Fruit fly (Drosophila melanogaster): ENCODE results near the gene Reph.

Gene Reph

dm6 chr2L:3852120-3852519, 48.8 kb downstream of the Reph start:
- peak; percentile 42 for TF ChIP-seq Oli (tag; optimal IDR thresholded peaks at IDR 0.05)
- no peak for TF ChIP-seq trh (GFP tag; optimal IDR thresholded peaks at IDR 0.05)
- TF ChIP-seq CG2712 (tag; optimal IDR thresholded peaks at IDR 0.05), result peak; percentile 76
- TF ChIP-seq nerfin-1 (tag; optimal IDR thresholded peaks at IDR 0.05), result peak; percentile 42
- no peak for TF ChIP-seq HLH3B (GFP tag; IDR thresholded peaks at IDR 0.05)
- TF ChIP-seq Pdp1 (GFP tag; optimal IDR thresholded peaks at IDR 0.05), result peak in 1 of 2 experiments; percentile 25
- peak; percentile 9 for TF ChIP-seq CG13775 (GFP tag; optimal IDR thresholded peaks at IDR 0.05)
- peak; percentile 82 for TF ChIP-seq dmrt11E (tag; optimal IDR thresholded peaks at IDR 0.05)
- TF ChIP-seq vvl (GFP tag; IDR thresholded peaks at IDR 0.05), result peak; percentile 64
- peak; percentile 64 for TF ChIP-seq zf30C (GFP tag; optimal IDR thresholded peaks at IDR 0.05)
- peak; percentile 56 for TF ChIP-seq pnt (GFP tag; optimal IDR thresholded peaks at IDR 0.05)
- no peak for TF ChIP-seq D (optimal IDR thresholded peaks at IDR 0.05)
- peak; percentile 61 for TF ChIP-seq D (GFP tag; optimal IDR thresholded peaks at IDR 0.05)
- peak; percentile 44 for TF ChIP-seq CG3407 (GFP tag; optimal IDR thresholded peaks at IDR 0.05)
- TF ChIP-seq CG2199 (GFP tag; IDR thresholded peaks at IDR 0.05), result no peak
- TF ChIP-seq Sox100B (GFP tag; optimal IDR thresholded peaks at IDR 0.05), result peak; percentile 2
- TF ChIP-seq Blimp-1 (GFP tag; optimal IDR thresholded peaks at IDR 0.05), result peak; percentile 68
- no peak; the same call in 1 of the 2 replicates for TF ChIP-seq ranshi (GFP tag; IDR thresholded peaks at IDR 0.05)
- TF ChIP-seq CG12391 (tag; optimal IDR thresholded peaks at IDR 0.05), result peak; percentile 58
- TF ChIP-seq CG7271 (tag; optimal IDR thresholded peaks at IDR 0.05), result no peak
- TF ChIP-seq chm (GFP tag; IDR thresholded peaks at IDR 0.05), result peak; percentile 66; the same call in 1 of the 2 replicates
- TF ChIP-seq CG10267 (tag; optimal IDR thresholded peaks at IDR 0.05), result peak; percentile 62
- peak; percentile 41 for TF ChIP-seq dmrt99B (tag; optimal IDR thresholded peaks at IDR 0.05)
- no peak for TF ChIP-seq E2f2 (GFP tag; IDR thresholded peaks at IDR 0.05)
- no peak for TF ChIP-seq Usf (GFP tag; optimal IDR thresholded peaks at IDR 0.05)
- peak; percentile 59 for TF ChIP-seq gem (tag; optimal IDR thresholded peaks at IDR 0.05)
- peak; percentile 70 for TF ChIP-seq Xrp1 (GFP tag; IDR thresholded peaks at IDR 0.05)
- TF ChIP-seq CoRest (tag; optimal IDR thresholded peaks at IDR 0.05), result peak; percentile 40
- TF ChIP-seq CG31441 (GFP tag; IDR thresholded peaks at IDR 0.05), result peak; percentile 53; the same call in 1 of the 2 replicates
- TF ChIP-seq CG10959 (GFP tag; IDR thresholded peaks at IDR 0.05), result peak; percentile 43; the same call in 1 of the 2 replicates
- peak; percentile 68 for TF ChIP-seq CG17829 (tag; optimal IDR thresholded peaks at IDR 0.05)
- TF ChIP-seq CG4820 (GFP tag; optimal IDR thresholded peaks at IDR 0.05), result peak; percentile 60
- peak; percentile 26 for TF ChIP-seq CG12219 (GFP tag; optimal IDR thresholded peaks at IDR 0.05)
- 0 out of 2 replicates have a peak, but pooled peaks have one; percentile 13 for TF ChIP-seq CG1024 (GFP tag; IDR thresholded peaks at IDR 0.05)
- peak; percentile 14 for TF ChIP-seq jumu (GFP tag; optimal IDR thresholded peaks at IDR 0.05)
- no peak for TF ChIP-seq prd (optimal IDR thresholded peaks at IDR 0.05)
- TF ChIP-seq prd (GFP tag; IDR thresholded peaks at IDR 0.05), result peak; percentile 84; the same call in 2 of the 3 replicates
- TF ChIP-seq tin (GFP tag; optimal IDR thresholded peaks at IDR 0.05), result peak; percentile 63
- no peak for TF ChIP-seq Dip3 (GFP tag; optimal IDR thresholded peaks at IDR 0.05)
- TF ChIP-seq chn (GFP tag; optimal IDR thresholded peaks at IDR 0.05), result peak; percentile 20
- peak; percentile 24 for TF ChIP-seq Chrac-16 (GFP tag; optimal IDR thresholded peaks at IDR 0.05)
- peak; percentile 50; the same call in 1 of the 3 replicates for TF ChIP-seq gce (GFP tag; IDR thresholded peaks at IDR 0.05)
- peak; percentile 30 for TF ChIP-seq CG1602 (GFP tag; optimal IDR thresholded peaks at IDR 0.05)
- TF ChIP-seq Ssrp (tag; optimal IDR thresholded peaks at IDR 0.05), result peak; percentile 47
- TF ChIP-seq Bgb (GFP tag; IDR thresholded peaks at IDR 0.05; ENCODE audit: partially characterized antibody), result no peak
- TF ChIP-seq CG42726 (GFP tag; IDR thresholded peaks at IDR 0.05; ENCODE audit: partially characterized antibody), result no peak
- peak; percentile 45 for TF ChIP-seq Antp (GFP tag; optimal IDR thresholded peaks at IDR 0.05)
- no peak for TF ChIP-seq mam (GFP tag; optimal IDR thresholded peaks at IDR 0.05)
- peak; percentile 59 for TF ChIP-seq unpg (GFP tag; optimal IDR thresholded peaks at IDR 0.05)
- TF ChIP-seq CG10654 (GFP tag; optimal IDR thresholded peaks at IDR 0.05), result peak; percentile 1
- TF ChIP-seq CG17359 (tag; optimal IDR thresholded peaks at IDR 0.05), result peak; percentile 19
